Worm (Caenorhabditis elegans): ENCODE data around the gene ZK897.10.

ce11 chrIV:12748760-12749159 lies 16.4 kb upstream of the ZK897.10 start:
- no peak for TF ChIP-seq ama-1 (optimal IDR thresholded peaks at IDR 0.05)
- TF ChIP-seq B0310.2 (tag; optimal IDR thresholded peaks at IDR 0.05) = no peak
- no peak for TF ChIP-seq scrt-1 (GFP tag; IDR thresholded peaks at IDR 0.05)

Measured in whole organism, early embryonic.